Worm (Caenorhabditis elegans) whole organism, late embryonic: ENCODE data around the gene ZK1236.1.

Source experiments
- fax-1 ChIP-seq: sonication (generic microtip); optimal IDR thresholded peaks from 2 replicates; lab custom pipeline; 2016; ENCODE audit warnings: missing genotype, missing genetic modification characterization, missing compliant biosample characterization
- pha-4 ChIP-seq: fragments of 150-350 bp; optimal IDR thresholded peaks from 2 replicates; lab custom pipeline; 2018; ENCODE audit warnings: missing biosample characterization, missing genetic modification reagents, missing genetic modification characterization

DNA sequence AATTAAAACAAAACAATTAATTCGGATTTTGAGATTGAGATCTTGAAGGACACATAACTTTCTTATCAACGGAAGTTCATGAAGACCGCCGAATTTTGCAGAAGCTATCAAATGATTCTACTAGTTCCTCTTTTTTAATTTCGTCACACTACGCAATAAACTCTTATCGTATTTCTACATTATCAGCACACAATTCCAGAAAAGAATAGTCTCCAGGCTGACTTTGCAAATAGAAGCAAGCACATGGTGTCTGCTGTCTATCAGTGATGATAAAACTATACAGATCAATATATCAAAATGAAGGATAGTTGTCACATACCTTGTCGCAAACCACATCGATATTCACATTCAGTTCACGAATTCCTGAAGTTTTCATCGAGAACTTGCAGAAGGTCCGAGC, 28.6 kb upstream of the ZK1236.1 start:
- TF ChIP-seq fax-1 (tag; lab: Kevin White, UChicago) (no peak), pha-4 (tag; lab: Kevin White, UChicago) (no peak)
